Fruit fly (Drosophila melanogaster): Measurements from ENCODE around the gene COX7AL.

COX7AL gene

dm6 chr3R:8307283-8307682 lies 36.2 kb upstream of the COX7AL start:
- TF ChIP-seq Pif1B (GFP tag; optimal IDR thresholded peaks at IDR 0.05) = no peak
- no peak for TF ChIP-seq D1 (tag; optimal IDR thresholded peaks at IDR 0.05)
- no peak for TF ChIP-seq CG13204 (GFP tag; optimal IDR thresholded peaks at IDR 0.05)
- TF ChIP-seq gl (tag; optimal IDR thresholded peaks at IDR 0.05) = no peak
- no peak for TF ChIP-seq CG34367 (tag; optimal IDR thresholded peaks at IDR 0.05)
- TF ChIP-seq CG10348 (GFP tag; IDR thresholded peaks at IDR 0.05) = no peak
- no peak for TF ChIP-seq fd96Ca (GFP tag; IDR thresholded peaks at IDR 0.05)
- TF ChIP-seq CG17806 (tag; optimal IDR thresholded peaks at IDR 0.05) = no peak
- TF ChIP-seq CG12605 (GFP tag; IDR thresholded peaks at IDR 0.05) = no peak
- TF ChIP-seq CG15710 (tag; optimal IDR thresholded peaks at IDR 0.05) = no peak
- no peak for TF ChIP-seq CG14655 (GFP tag; optimal IDR thresholded peaks at IDR 0.05)
- no peak for TF ChIP-seq rn (GFP tag; IDR thresholded peaks at IDR 0.05)

DNA sequence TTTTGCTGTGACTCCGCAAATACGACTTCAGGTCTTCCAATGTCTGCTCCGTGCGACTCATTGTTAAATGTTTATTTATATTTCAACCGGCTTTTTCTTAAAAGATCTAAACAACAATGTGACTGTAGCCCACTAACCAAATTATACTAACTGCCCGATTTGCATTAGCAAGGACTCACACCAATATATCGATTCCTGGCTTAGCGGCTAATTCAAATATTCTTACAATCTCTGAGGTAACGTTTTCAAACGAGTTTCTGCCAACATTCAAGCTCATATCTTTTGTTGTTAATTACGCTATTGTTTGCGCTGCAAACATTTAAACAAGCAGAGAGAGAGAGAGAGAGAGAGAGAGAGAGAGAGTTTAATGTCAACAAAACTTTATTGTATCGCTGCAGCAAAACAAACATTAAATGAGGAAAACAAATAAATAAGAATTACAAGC lies 34.9 kb upstream of the COX7AL start, which contains the start of gene tex:
TSS of gene tex (minus strand) at position 131 of the 445 bp plus-strand sequence.
- TF ChIP-seq CG34367 (tag; optimal IDR thresholded peaks at IDR 0.05) (no peak), rn (GFP tag; IDR thresholded peaks at IDR 0.05) (no peak), EcR (GFP tag; optimal IDR thresholded peaks at IDR 0.05) (no peak), CG8301 (tag; optimal IDR thresholded peaks at IDR 0.05) (no peak), CG8159 (tag; optimal IDR thresholded peaks at IDR 0.05) (no peak), Ets98B (GFP tag; IDR thresholded peaks at IDR 0.05) (no peak), CG13204 (GFP tag; optimal IDR thresholded peaks at IDR 0.05) (no peak), CG15710 (tag; optimal IDR thresholded peaks at IDR 0.05) (no peak), CG4496 (GFP tag; IDR thresholded peaks at IDR 0.05) (no peak), gl (tag; optimal IDR thresholded peaks at IDR 0.05) (no peak), D1 (tag; optimal IDR thresholded peaks at IDR 0.05) (no peak), CG14655 (GFP tag; optimal IDR thresholded peaks at IDR 0.05) (no peak), CG10348 (GFP tag; IDR thresholded peaks at IDR 0.05) (no peak), CG17806 (tag; optimal IDR thresholded peaks at IDR 0.05) (no peak), CG12605 (GFP tag; IDR thresholded peaks at IDR 0.05) (no peak), CG32121 (GFP tag; IDR thresholded peaks at IDR 0.05) (no peak)

DNA sequence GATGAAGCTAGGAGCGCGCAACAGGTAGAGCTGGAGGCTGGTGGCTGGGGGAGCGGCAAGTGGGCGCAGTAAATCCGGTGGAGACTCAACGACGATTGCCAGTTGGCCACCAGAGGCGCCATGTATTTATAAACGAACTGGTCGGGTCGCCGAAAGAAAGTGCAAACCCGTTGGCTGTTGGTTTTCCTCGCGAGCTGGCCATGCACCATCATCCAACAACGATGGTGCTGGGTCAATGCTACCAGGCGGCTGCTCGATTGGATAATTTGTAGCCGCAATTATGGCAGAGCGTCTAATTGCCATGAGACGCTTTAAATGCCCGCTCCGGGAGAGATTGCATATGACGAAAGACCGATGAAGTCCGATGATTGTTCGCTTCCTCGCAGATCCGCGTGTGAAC lies 32.8 kb upstream of the COX7AL start, which contains the start of gene CG11693:
TSS of gene CG11693 (minus strand) at position 101 of the 400 bp plus-strand sequence.
- no peak for TF ChIP-seq CG34367 (tag; optimal IDR thresholded peaks at IDR 0.05)
- TF ChIP-seq CG9948 (tag; optimal IDR thresholded peaks at IDR 0.05) = no peak
- no peak for TF ChIP-seq CG12605 (GFP tag; IDR thresholded peaks at IDR 0.05)
- TF ChIP-seq Pif1A (GFP tag; optimal IDR thresholded peaks at IDR 0.05) = no peak
- TF ChIP-seq CG32121 (GFP tag; IDR thresholded peaks at IDR 0.05) = no peak
- TF ChIP-seq CG13204 (GFP tag; optimal IDR thresholded peaks at IDR 0.05) = no peak
- TF ChIP-seq fd96Ca (GFP tag; IDR thresholded peaks at IDR 0.05) = no peak
- TF ChIP-seq Pif1B (GFP tag; optimal IDR thresholded peaks at IDR 0.05) = no peak
- no peak for TF ChIP-seq Ets98B (GFP tag; IDR thresholded peaks at IDR 0.05)
- no peak for TF ChIP-seq Snoo (tag; optimal IDR thresholded peaks at IDR 0.05)

DNA sequence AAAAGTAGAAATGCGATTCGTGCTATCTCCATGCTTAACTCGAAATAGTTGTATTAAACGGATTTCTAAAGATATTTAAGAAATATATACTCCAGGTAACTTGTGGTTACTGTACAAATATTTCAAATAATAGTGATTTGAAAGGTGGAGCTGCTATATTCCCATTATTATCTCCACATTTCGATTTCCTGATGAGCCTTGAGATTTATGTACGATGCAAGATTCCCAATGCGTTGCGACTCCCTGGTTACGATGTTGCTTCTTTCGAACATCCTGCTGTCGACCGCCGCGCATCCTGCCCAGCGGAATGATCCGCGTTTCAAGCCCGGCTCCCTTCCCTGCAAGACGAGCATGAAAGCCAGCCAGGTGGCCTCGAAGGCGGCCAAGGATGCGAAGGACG lies 31.4 kb upstream of the COX7AL start, which contains the start of the genes CG11694 and CG11698:
TSS of gene CG11694 (minus strand) at position 101 of the 400 bp plus-strand sequence.
TSS of gene CG11698 (plus strand) at position 152 of the 400 bp plus-strand sequence.
- TF ChIP-seq Pif1B (GFP tag; optimal IDR thresholded peaks at IDR 0.05) = no peak
- no peak for TF ChIP-seq EcR (GFP tag; optimal IDR thresholded peaks at IDR 0.05)

dm6 chr3R:8313038-8313437 lies 30.4 kb upstream of the COX7AL start, which contains the start of gene CG7483:
Gene CG7483, plus strand, starts transcription at chr3R:8313208.
- no peak for TF ChIP-seq CG10348 (GFP tag; IDR thresholded peaks at IDR 0.05)
- TF ChIP-seq Ets98B (GFP tag; IDR thresholded peaks at IDR 0.05) = no peak
- TF ChIP-seq Pif1B (GFP tag; optimal IDR thresholded peaks at IDR 0.05) = no peak
- no peak for TF ChIP-seq CG32121 (GFP tag; IDR thresholded peaks at IDR 0.05)
- no peak for TF ChIP-seq Snoo (tag; optimal IDR thresholded peaks at IDR 0.05)
- no peak for TF ChIP-seq rn (GFP tag; IDR thresholded peaks at IDR 0.05)
- no peak for TF ChIP-seq CG17806 (tag; optimal IDR thresholded peaks at IDR 0.05)
- TF ChIP-seq CG4496 (GFP tag; IDR thresholded peaks at IDR 0.05) = no peak
- no peak for TF ChIP-seq CG8301 (tag; optimal IDR thresholded peaks at IDR 0.05)
- TF ChIP-seq CG9948 (tag; optimal IDR thresholded peaks at IDR 0.05) = no peak
- no peak for TF ChIP-seq D1 (tag; optimal IDR thresholded peaks at IDR 0.05)
- TF ChIP-seq Pif1A (GFP tag; optimal IDR thresholded peaks at IDR 0.05) = no peak
- no peak for TF ChIP-seq fd96Ca (GFP tag; IDR thresholded peaks at IDR 0.05)
- TF ChIP-seq CG34367 (tag; optimal IDR thresholded peaks at IDR 0.05) = no peak
- TF ChIP-seq CG12605 (GFP tag; IDR thresholded peaks at IDR 0.05) = no peak
- no peak for TF ChIP-seq CG13204 (GFP tag; optimal IDR thresholded peaks at IDR 0.05)
- TF ChIP-seq CG14655 (GFP tag; optimal IDR thresholded peaks at IDR 0.05) = no peak

dm6 chr3R:8316344-8317105 lies 26.9 kb upstream of the COX7AL start, which contains the start of gene Coq2:
Gene Coq2, minus strand, starts transcription at chr3R:8316543.
- no peak for TF ChIP-seq CG8159 (tag; optimal IDR thresholded peaks at IDR 0.05)
- TF ChIP-seq EcR (GFP tag; optimal IDR thresholded peaks at IDR 0.05) = no peak
- no peak for TF ChIP-seq D1 (tag; optimal IDR thresholded peaks at IDR 0.05)
- no peak for TF ChIP-seq CG9948 (tag; optimal IDR thresholded peaks at IDR 0.05)
- TF ChIP-seq CG8301 (tag; optimal IDR thresholded peaks at IDR 0.05) = no peak
- TF ChIP-seq CG34367 (tag; optimal IDR thresholded peaks at IDR 0.05) = no peak
- TF ChIP-seq CG10348 (GFP tag; IDR thresholded peaks at IDR 0.05) = no peak
- no peak for TF ChIP-seq CG15710 (tag; optimal IDR thresholded peaks at IDR 0.05)
- no peak for TF ChIP-seq Pif1B (GFP tag; optimal IDR thresholded peaks at IDR 0.05)
- TF ChIP-seq fd96Ca (GFP tag; IDR thresholded peaks at IDR 0.05) = no peak
- no peak for TF ChIP-seq Ets98B (GFP tag; IDR thresholded peaks at IDR 0.05)
- TF ChIP-seq CG17806 (tag; optimal IDR thresholded peaks at IDR 0.05) = no peak
- no peak for TF ChIP-seq Pif1A (GFP tag; optimal IDR thresholded peaks at IDR 0.05)
- TF ChIP-seq CG12605 (GFP tag; IDR thresholded peaks at IDR 0.05) = no peak
- TF ChIP-seq CG14655 (GFP tag; optimal IDR thresholded peaks at IDR 0.05) = no peak
- TF ChIP-seq gl (tag; optimal IDR thresholded peaks at IDR 0.05) = no peak
- TF ChIP-seq Snoo (tag; optimal IDR thresholded peaks at IDR 0.05) = no peak
- TF ChIP-seq CG32121 (GFP tag; IDR thresholded peaks at IDR 0.05) = no peak
- no peak for TF ChIP-seq rn (GFP tag; IDR thresholded peaks at IDR 0.05)
- no peak for TF ChIP-seq CG4496 (GFP tag; IDR thresholded peaks at IDR 0.05)
